Fruit fly (Drosophila melanogaster) whole organism, adult: ENCODE measurements around the gene CG11986.

Source experiments
- CG12768 ChIP-seq: fragments of 200-800 bp; sonication (Bioruptor generic); optimal IDR thresholded peaks from 2 replicates; lab custom pipeline; 2017; ENCODE audit warnings: missing biosample characterization, missing genetic modification characterization, mild to moderate bottlenecking, moderate library complexity, missing genetic modification reagents
- CG14711 ChIP-seq: fragments of 200-800 bp; sonication (Bioruptor generic); optimal IDR thresholded peaks from 2 replicates; lab custom pipeline; 2018; ENCODE audit warnings: missing biosample characterization, mild to moderate bottlenecking, missing genetic modification characterization, moderate library complexity
- Crg-1 ChIP-seq: fragments of 200-800 bp; sonication (Bioruptor generic); optimal IDR thresholded peaks from 2 replicates; lab custom pipeline; 2016; ENCODE audit warnings: missing biosample characterization, missing genetic modification characterization
- bab1 ChIP-seq: fragments of 200-800 bp; sonication (Bioruptor generic); optimal IDR thresholded peaks from 3 replicates; lab custom pipeline; 2019; ENCODE audit warnings: missing biosample characterization, mild to moderate bottlenecking, missing genetic modification characterization, moderate library complexity
- cnc ChIP-seq, 2 experiments: fragments of >200 bp; optimal IDR thresholded peaks; 2 replicates each; lab custom pipeline; 2017
- kay ChIP-seq: fragments of 200-800 bp; sonication (Bioruptor generic); peaks from one replicate; lab custom pipeline; 2016; ENCODE audit warnings: missing biosample characterization, missing genetic modification characterization, borderline replicate concordance

DNA sequence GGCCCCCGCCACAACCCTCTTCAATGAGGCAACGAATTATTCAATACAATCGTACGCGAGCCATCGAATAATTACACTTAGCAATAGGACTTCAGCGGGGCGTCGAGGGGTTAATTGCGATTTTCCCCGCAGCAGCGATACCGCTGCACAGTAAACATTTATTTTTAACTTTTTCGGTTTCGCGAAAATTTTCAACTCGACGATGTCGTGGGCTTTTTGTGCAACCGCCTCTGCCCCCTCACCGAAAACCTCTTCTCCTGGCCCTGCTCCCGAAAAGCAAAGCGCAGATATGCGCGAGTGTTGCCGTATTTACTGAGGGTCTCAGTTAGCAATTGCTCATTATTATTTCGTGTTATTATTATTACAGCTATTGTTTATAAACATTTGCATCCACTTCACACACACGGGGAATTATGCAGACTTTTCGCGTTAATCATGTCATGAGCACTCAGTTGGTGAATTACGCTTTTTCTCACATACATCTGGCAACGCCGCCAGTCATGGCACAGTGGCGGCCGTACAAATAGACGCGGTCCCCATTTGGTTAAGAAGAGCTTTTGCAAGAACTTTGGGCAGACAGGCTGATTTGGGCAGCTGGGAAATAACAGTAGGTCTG lies 1.4 kb upstream of the CG11986 start:
- TF ChIP-seq CG12768 (peak; percentile 18), bab1 (GFP tag; lab: Kevin White, UChicago) (peak; percentile 71), cnc (optimal IDR thresholded peaks at IDR 0.05; lab: Kevin White, UChicago) (no peak), kay (no peak), CG14711 (peak; percentile 43), Crg-1 (peak; percentile 76)
